Worm (Caenorhabditis elegans) whole organism, mixed stage, embryonic: Measurements from ENCODE around the gene Y39F10C.1.

Source experiments
- elt-3 ChIP-seq: fragments of 150-350 bp; optimal IDR thresholded peaks from 2 replicates; lab custom pipeline; 2014; ENCODE audit warnings: missing biosample characterization, missing genetic modification characterization
- nhr-12 ChIP-seq: fragments of 150-350 bp; optimal IDR thresholded peaks from 2 replicates; lab custom pipeline; 2014; ENCODE audit warnings: missing biosample characterization, missing genetic modification characterization
- nhr-237 ChIP-seq: fragments of 150-350 bp; optimal IDR thresholded peaks from 2 replicates; lab custom pipeline; 2014; ENCODE audit warnings: missing biosample characterization, missing genetic modification characterization
- sptf-1 ChIP-seq: sonication (generic microtip); optimal IDR thresholded peaks from 2 replicates; lab custom pipeline; 2017; ENCODE audit warnings: mild to moderate bottlenecking, missing genetic modification characterization, moderate library complexity, missing compliant biosample characterization
- unc-62 ChIP-seq: fragments of 150-350 bp; optimal IDR thresholded peaks from 2 replicates; lab custom pipeline; 2014; ENCODE audit warnings: missing biosample characterization, missing genetic modification reagents, missing genetic modification characterization

DNA sequence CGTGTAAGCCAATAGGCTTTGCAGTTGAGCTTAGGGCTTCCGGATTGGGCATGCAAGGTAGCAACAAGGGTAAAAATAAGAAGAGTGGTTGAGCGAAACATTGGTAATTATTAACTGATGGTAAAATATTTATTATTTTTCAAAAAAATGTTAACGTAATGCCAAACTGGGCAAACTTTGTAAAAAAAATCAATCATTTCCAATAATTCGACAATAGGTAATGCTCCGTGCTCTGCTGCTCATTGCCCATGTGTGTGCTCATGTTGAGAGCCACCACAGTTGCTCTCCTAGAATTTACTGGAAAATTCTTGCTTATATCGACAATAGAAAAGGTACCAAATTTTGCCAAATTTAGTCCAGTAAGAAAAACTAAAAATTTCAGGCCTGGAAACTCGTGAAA is 5.2 kb downstream of the Y39F10C.1 start, which contains the start of the genes T02H6.10 and T02H6.8:
- TF ChIP-seq nhr-12 (tag; lab: Kevin White, UChicago) (no peak), sptf-1 (no peak), elt-3 (tag; lab: Kevin White, UChicago) (no peak), nhr-237 (no peak), unc-62 (GFP tag; lab: Kevin White, UChicago) (no peak)
